Worm (Caenorhabditis elegans): Measurements from ENCODE around the gene cids-1.
A peak's percentile ranks its signal among the peaks of the same experiment; 100 is the strongest.

The cids-1 gene

DNA sequence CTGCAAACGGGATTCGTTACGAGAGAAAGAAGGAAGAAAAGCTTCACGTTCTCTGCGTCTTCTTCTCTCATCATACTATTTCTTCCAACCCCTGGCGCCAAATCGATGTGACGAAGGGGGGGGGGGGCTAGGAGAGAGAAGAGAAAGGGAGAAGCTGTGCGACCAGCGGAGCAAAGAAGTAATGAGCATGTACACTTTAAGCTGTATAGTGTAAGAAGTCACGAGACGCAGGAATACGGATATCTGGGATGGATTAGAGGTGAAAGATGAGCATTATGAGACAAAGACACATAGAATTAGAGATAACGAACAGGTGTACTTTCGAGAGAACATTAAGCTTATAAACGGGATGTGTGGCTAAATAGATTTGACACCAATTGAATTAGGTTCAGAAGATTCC is 42.5 kb upstream of the cids-1 start (continued):
- peak; percentile 28; the same call in 1 of the 2 replicates for TF ChIP-seq ctbp-1 (GFP tag; IDR thresholded peaks at IDR 0.05)
- no peak for TF ChIP-seq nhr-237 (tag; optimal IDR thresholded peaks at IDR 0.05)
- peak; percentile 22 for TF ChIP-seq ceh-28 (tag; optimal IDR thresholded peaks at IDR 0.05)
- TF ChIP-seq nhr-41 (GFP tag; IDR thresholded peaks at IDR 0.05) = no peak
- no peak for TF ChIP-seq madf-5 (GFP tag; IDR thresholded peaks at IDR 0.05)
- no peak for TF ChIP-seq skn-1 (tag; optimal IDR thresholded peaks at IDR 0.05)
- TF ChIP-seq nhr-10 (tag; optimal IDR thresholded peaks at IDR 0.05) = no peak
- no peak for TF ChIP-seq zfp-2 (tag; optimal IDR thresholded peaks at IDR 0.05)
- TF ChIP-seq dve-1 (tag; optimal IDR thresholded peaks at IDR 0.05; ENCODE audit: insufficient read depth) = no peak
- TF ChIP-seq fkh-10 (GFP tag; optimal IDR thresholded peaks at IDR 0.05) = peak; percentile 45
- no peak for TF ChIP-seq aly-2 (tag; optimal IDR thresholded peaks at IDR 0.05)
- no peak for TF ChIP-seq php-3 (GFP tag; IDR thresholded peaks at IDR 0.05)
- TF ChIP-seq daf-16 (GFP tag; optimal IDR thresholded peaks at IDR 0.05) = no peak
- TF ChIP-seq daf-16 (tag; optimal IDR thresholded peaks at IDR 0.05) = no peak
- no peak for TF ChIP-seq mes-2 (tag; optimal IDR thresholded peaks at IDR 0.05; ENCODE audit: poor library complexity, severe bottlenecking)
- TF ChIP-seq ztf-7 (tag; optimal IDR thresholded peaks at IDR 0.05) = no peak
- TF ChIP-seq ztf-11 (tag; optimal IDR thresholded peaks at IDR 0.05) = no peak
- TF ChIP-seq cey-2 (tag; optimal IDR thresholded peaks at IDR 0.05; ENCODE audit: borderline replicate concordance, insufficient read depth) = no peak

DNA sequence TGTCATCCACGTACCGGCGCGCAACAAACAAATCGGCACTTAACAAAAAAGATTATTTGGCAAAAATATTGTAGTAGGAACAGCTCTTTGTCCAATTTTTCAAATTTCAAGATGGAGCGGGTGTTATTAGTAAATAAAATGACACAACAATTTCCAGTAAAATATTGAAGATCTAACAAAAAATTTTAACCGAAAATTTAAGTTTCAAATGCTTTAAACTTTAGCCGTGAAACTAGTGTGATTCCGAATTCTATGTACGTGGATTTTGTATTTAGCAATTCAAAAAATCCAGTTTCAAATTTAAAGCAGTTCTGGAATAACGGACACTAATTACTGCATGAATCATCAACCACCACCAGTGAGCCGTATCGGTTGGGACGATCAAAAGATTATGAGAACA is 41.5 kb upstream of the cids-1 start, which contains the start of gene snb-5:
snb-5 (plus strand) TSS at position 301 of the 400 bp plus-strand sequence.
- TF ChIP-seq ama-1 (optimal IDR thresholded peaks at IDR 0.05) (no peak), F49E8.2 (tag; optimal IDR thresholded peaks at IDR 0.05; ENCODE audit: borderline replicate concordance) (no peak), cey-2 (tag; optimal IDR thresholded peaks at IDR 0.05; ENCODE audit: borderline replicate concordance, insufficient read depth) (no peak)

DNA sequence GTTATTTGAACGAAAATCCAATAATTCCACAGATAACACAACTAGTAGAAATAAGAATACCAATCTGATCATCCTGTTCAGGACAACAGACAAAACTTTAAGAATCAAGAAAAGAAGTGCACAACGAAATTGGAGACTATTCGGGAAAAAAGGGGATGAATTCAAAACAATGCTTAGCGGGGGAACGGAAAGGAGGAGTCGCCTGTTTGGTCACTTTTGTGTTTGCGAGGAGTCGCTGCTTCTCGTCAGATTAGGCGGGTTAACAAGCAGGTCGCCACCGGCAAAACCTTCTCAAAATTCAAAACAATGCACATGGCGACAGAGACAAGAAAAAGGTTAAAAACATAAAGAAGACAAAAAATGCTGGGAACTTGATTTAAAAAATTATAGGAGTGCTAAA is 34.5 kb upstream of the cids-1 start, which contains the start of gene C30A5.10:
C30A5.10 (minus strand) TSS at position 101 of the 400 bp plus-strand sequence.
- TF ChIP-seq ztf-7 (tag; optimal IDR thresholded peaks at IDR 0.05) (no peak), unc-62 (GFP tag; optimal IDR thresholded peaks at IDR 0.05 in 1 of 2) (peak in 1 of 2 experiments; percentile 16), unc-62 (tag; optimal IDR thresholded peaks at IDR 0.05) (no peak)

DNA sequence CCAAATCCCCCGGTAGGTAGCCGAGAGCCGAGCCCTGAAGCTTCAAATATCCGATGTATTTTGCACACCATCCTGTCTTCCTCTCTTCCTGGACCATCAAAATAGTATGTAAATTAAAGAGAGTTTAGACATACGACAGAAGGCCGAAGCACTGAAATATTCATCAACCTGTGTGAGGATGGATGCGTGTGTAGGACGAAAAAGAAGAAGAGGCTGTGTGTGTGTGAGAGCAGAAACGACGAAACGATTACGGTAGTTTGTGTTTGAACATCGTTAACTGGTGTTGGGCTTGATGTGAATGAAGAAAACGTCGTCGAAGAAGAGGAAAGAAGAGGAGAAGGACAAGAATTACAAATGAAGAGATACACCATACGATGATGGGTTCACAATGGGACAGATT is 32.7 kb upstream of the cids-1 start:
- TF ChIP-seq hlh-30 (tag; optimal IDR thresholded peaks at IDR 0.05; ENCODE audit: insufficient read depth) = no peak
- no peak for TF ChIP-seq ceh-32 (tag; optimal IDR thresholded peaks at IDR 0.05; ENCODE audit: poor library complexity)
- TF ChIP-seq hlh-11 (tag; optimal IDR thresholded peaks at IDR 0.05) = no peak
- no peak for TF ChIP-seq mxl-3 (GFP tag; optimal IDR thresholded peaks at IDR 0.05)
- TF ChIP-seq dve-1 (tag; optimal IDR thresholded peaks at IDR 0.05; ENCODE audit: insufficient read depth) = no peak
- no peak for TF ChIP-seq attf-4 (tag; optimal IDR thresholded peaks at IDR 0.05)
- no peak for TF ChIP-seq lim-7 (GFP tag; IDR thresholded peaks at IDR 0.05)
- peak; percentile 29 for TF ChIP-seq aha-1 (tag)
- TF ChIP-seq nhr-10 (tag; optimal IDR thresholded peaks at IDR 0.05) = no peak
- TF ChIP-seq nhr-48 (tag; optimal IDR thresholded peaks at IDR 0.05) = no peak
- peak in 1 of 2 experiments; percentile 59 for TF ChIP-seq unc-62 (GFP tag; optimal IDR thresholded peaks at IDR 0.05 in 1 of 2)
- no peak for TF ChIP-seq unc-62 (tag; optimal IDR thresholded peaks at IDR 0.05)

DNA sequence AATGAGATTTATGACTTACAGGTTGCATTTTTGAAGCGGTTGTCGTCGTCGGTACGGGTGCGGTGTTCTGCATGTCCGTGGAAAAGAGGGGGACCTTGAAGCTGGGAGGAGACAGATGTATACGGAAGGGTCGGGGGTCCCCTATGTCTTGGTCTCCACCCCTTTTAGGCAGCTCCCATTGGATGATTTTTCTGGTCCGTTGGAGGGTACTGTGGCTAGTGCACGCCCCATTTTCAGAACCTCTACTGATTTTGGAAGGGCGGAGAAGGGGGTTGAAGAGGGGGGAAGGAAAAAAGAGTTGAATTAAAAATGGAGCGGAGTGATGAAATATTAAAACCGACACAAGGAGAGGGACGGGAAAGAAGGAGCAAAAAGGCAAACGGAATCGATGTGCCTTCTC is 28.0 kb upstream of the cids-1 start, which contains the start of gene unc-86:
unc-86 (minus strand) TSS at position 113 of the 400 bp plus-strand sequence.
- TF ChIP-seq aha-1 (tag) (peak; percentile 2), nhr-102 (tag; optimal IDR thresholded peaks at IDR 0.05) (no peak), F44E2.7 (GFP tag; IDR thresholded peaks at IDR 0.05) (no peak), hlh-11 (tag; optimal IDR thresholded peaks at IDR 0.05) (no peak), nhr-25 (tag; optimal IDR thresholded peaks at IDR 0.05; ENCODE audit: borderline replicate concordance, insufficient read depth) (no peak)
